Worm (Caenorhabditis elegans) whole organism, L4 larva: ENCODE measurements around the gene lin-52.

Experiments
- F26F4.8 ChIP-seq: fragments of 200-800 bp; sonication (Bioruptor generic); conservative IDR thresholded peaks from 2 replicates; pipeline ENCODE4 v1.3.6; 2022; ENCODE audit warnings: missing genetic modification characterization, missing compliant biosample characterization
- F37D6.2 ChIP-seq: sonication (generic microtip); optimal IDR thresholded peaks from 2 replicates; lab custom pipeline; 2016; ENCODE audit warnings: mild to moderate bottlenecking, missing genetic modification characterization, missing compliant biosample characterization
- T20F7.1 ChIP-seq: fragments of 200-800 bp; sonication (Bioruptor generic); optimal IDR thresholded peaks from 2 replicates; lab custom pipeline; 2018; ENCODE audit warnings: mild to moderate bottlenecking, missing genetic modification characterization, missing compliant biosample characterization
- T26A8.4 ChIP-seq: fragments of 200-800 bp; sonication (Bioruptor generic); IDR thresholded peaks from 2 replicates; pipeline ENCODE4 v1.3.6; 2022; ENCODE audit warnings: missing genetic modification characterization, missing compliant biosample characterization
- Y105C5A.15 ChIP-seq: fragments of 200-800 bp; sonication (Bioruptor generic); IDR thresholded peaks from 2 replicates; pipeline ENCODE4 v1.3.6; 2022; ENCODE audit warnings: missing genetic modification characterization, missing compliant biosample characterization
- Y48G9A.11 ChIP-seq: fragments of 200-800 bp; sonication (Bioruptor generic); IDR thresholded peaks from 2 replicates; pipeline ENCODE4 v1.3.6; 2022; ENCODE audit warnings: missing genetic modification reagents, missing genetic modification characterization, missing compliant biosample characterization
- Y75B8A.6 ChIP-seq: fragments of 200-800 bp; sonication (Bioruptor generic); IDR thresholded peaks from 2 replicates; pipeline ENCODE4 v1.3.6; 2022; ENCODE audit warnings: missing genetic modification reagents, missing genetic modification characterization, missing compliant biosample characterization
- aly-2 ChIP-seq: sonication (generic microtip); optimal IDR thresholded peaks from 2 replicates; lab custom pipeline; 2018; ENCODE audit warnings: missing biosample characterization, missing genetic modification characterization
- ceh-28 ChIP-seq: fragments of 150-350 bp; optimal IDR thresholded peaks from 2 replicates; lab custom pipeline; 2014; ENCODE audit warnings: missing biosample characterization, missing genetic modification reagents, missing genetic modification characterization
- ctbp-1 ChIP-seq: fragments of 200-800 bp; sonication (Bioruptor generic); IDR thresholded peaks from 2 replicates; pipeline ENCODE4 v1.3.6; 2022; ENCODE audit warnings: missing genetic modification reagents, missing genetic modification characterization, missing compliant biosample characterization
- daf-12 ChIP-seq: fragments of 150-350 bp; optimal IDR thresholded peaks from 2 replicates; lab custom pipeline; 2014; ENCODE audit warnings: missing biosample characterization, missing genetic modification reagents, missing genetic modification characterization
- daf-19 ChIP-seq: fragments of 200-800 bp; sonication (Bioruptor generic); conservative IDR thresholded peaks from 2 replicates; pipeline ENCODE4 v1.3.6; 2022; ENCODE audit warnings: missing genetic modification characterization, missing compliant biosample characterization
- dmd-6 ChIP-seq: fragments of 200-800 bp; sonication (Bioruptor generic); IDR thresholded peaks from 2 replicates; pipeline ENCODE4 v1.3.6; 2022; ENCODE audit warnings: missing genetic modification reagents, missing genetic modification characterization, missing compliant biosample characterization
- dmd-8 ChIP-seq: fragments of 200-800 bp; sonication (Bioruptor generic); IDR thresholded peaks from 2 replicates; pipeline ENCODE4 v1.3.6; 2022; ENCODE audit warnings: missing genetic modification characterization, missing compliant biosample characterization
- duxl-1 ChIP-seq: sonication (generic microtip); optimal IDR thresholded peaks from 2 replicates; lab custom pipeline; 2016; ENCODE audit warnings: mild to moderate bottlenecking, missing genetic modification characterization, moderate library complexity, missing compliant biosample characterization; ENCODE audit not compliant: poor library complexity
- fos-1 ChIP-seq: fragments of 150-350 bp; optimal IDR thresholded peaks from 2 replicates; lab custom pipeline; 2014; ENCODE audit warnings: missing biosample characterization, missing genetic modification characterization
- gei-8 ChIP-seq: fragments of 200-800 bp; sonication (Bioruptor generic); optimal IDR thresholded peaks from 2 replicates; lab custom pipeline; 2018; ENCODE audit warnings: mild to moderate bottlenecking, missing genetic modification characterization, missing compliant biosample characterization
- hmg-1.1 ChIP-seq: fragments of 200-800 bp; sonication (Bioruptor generic); IDR thresholded peaks from 2 replicates; pipeline ENCODE4 v1.3.6; 2022; ENCODE audit warnings: missing genetic modification reagents, missing genetic modification characterization, missing compliant biosample characterization
- lim-7 ChIP-seq: fragments of 200-800 bp; sonication (Bioruptor generic); IDR thresholded peaks from 2 replicates; pipeline ENCODE4 v1.3.6; 2022; ENCODE audit warnings: missing genetic modification characterization, missing compliant biosample characterization
- madf-5 ChIP-seq, 2 experiments: fragments of 200-800 bp; sonication (Bioruptor generic); IDR thresholded peaks; 2 replicates each; pipeline ENCODE4 v1.3.6; 2022; ENCODE audit warnings: missing compliant biosample characterization in 2 of 2, missing genetic modification characterization in 2 of 2
- mdl-1 ChIP-seq, 2 experiments: fragments of 150-350 bp in 1 of 2; sonication (generic microtip) in 1 of 2; optimal IDR thresholded peaks; 2 replicates each; lab custom pipeline; 2014 to 2017; ENCODE audit warnings: missing biosample characterization in 2 of 2, missing genetic modification characterization in 2 of 2
- mdt-29 ChIP-seq: fragments of 200-800 bp; sonication (Bioruptor generic); IDR thresholded peaks from 2 replicates; pipeline ENCODE4 v1.3.6; 2022; ENCODE audit warnings: missing genetic modification reagents, missing genetic modification characterization, missing compliant biosample characterization
- mep-1 ChIP-seq: fragments of 150-350 bp; sonication (generic microtip); optimal IDR thresholded peaks from 3 replicates; lab custom pipeline; 2014; ENCODE audit warnings: missing biosample characterization, missing genetic modification characterization
- mes-2 ChIP-seq: sonication (generic microtip); optimal IDR thresholded peaks from 2 replicates; lab custom pipeline; 2016; ENCODE audit warnings: missing genotype, mild to moderate bottlenecking, missing genetic modification characterization, missing compliant biosample characterization; ENCODE audit not compliant: poor library complexity, severe bottlenecking
- nhr-10 ChIP-seq: fragments of 150-350 bp; optimal IDR thresholded peaks from 2 replicates; lab custom pipeline; 2014; ENCODE audit warnings: missing biosample characterization, missing genetic modification characterization
- nhr-11 ChIP-seq: fragments of 150-350 bp; optimal IDR thresholded peaks from 2 replicates; lab custom pipeline; 2014; ENCODE audit warnings: missing biosample characterization, missing genetic modification characterization
- nhr-25 ChIP-seq: sonication (generic microtip); optimal IDR thresholded peaks from 2 replicates; lab custom pipeline; 2017; ENCODE audit warnings: missing genetic modification characterization, mild to moderate bottlenecking, missing compliant biosample characterization, antibody characterized with exemption, moderate library complexity, borderline replicate concordance; ENCODE audit not compliant: insufficient read depth
- nhr-28 ChIP-seq: fragments of 150-350 bp; optimal IDR thresholded peaks from 2 replicates; lab custom pipeline; 2014; ENCODE audit warnings: missing biosample characterization, missing genetic modification characterization
- nhr-41 ChIP-seq: fragments of 200-800 bp; sonication (Bioruptor generic); IDR thresholded peaks from 2 replicates; pipeline ENCODE4 v1.3.6; 2022; ENCODE audit warnings: missing genetic modification reagents, missing genetic modification characterization, missing compliant biosample characterization
- nhr-42 ChIP-seq: fragments of 200-800 bp; sonication (Bioruptor generic); IDR thresholded peaks from 2 replicates; pipeline ENCODE4 v1.3.6; 2022; ENCODE audit warnings: missing genetic modification characterization, missing compliant biosample characterization
- nhr-48 ChIP-seq: sonication (generic microtip); optimal IDR thresholded peaks from 2 replicates; lab custom pipeline; 2016; ENCODE audit warnings: mild to moderate bottlenecking, missing genetic modification characterization, missing compliant biosample characterization
- nhr-76 ChIP-seq: fragments of 150-350 bp; optimal IDR thresholded peaks from 2 replicates; lab custom pipeline; 2014; ENCODE audit warnings: missing biosample characterization, missing genetic modification characterization
- nhr-77 ChIP-seq: fragments of 150-350 bp; optimal IDR thresholded peaks from 2 replicates; lab custom pipeline; 2014; ENCODE audit warnings: missing biosample characterization, missing genetic modification characterization
- pha-4 ChIP-seq, 2 experiments: fragments of 150-350 bp in 1 of 2; fragments of 200-800 bp in 1 of 2; sonication (Bioruptor generic) in 1 of 2; IDR thresholded peaks in 1 of 2; optimal IDR thresholded peaks in 1 of 2; 2 replicates each; pipeline versions ENCODE4 v1.3.6 to Lab custom; 2014 to 2022; ENCODE audit warnings: missing genetic modification characterization in 2 of 2, missing genetic modification reagents in 2 of 2, missing biosample characterization in 1 of 2, missing compliant biosample characterization in 1 of 2
- tag-97 ChIP-seq: fragments of 200-800 bp; sonication (Bioruptor generic); IDR thresholded peaks from 2 replicates; pipeline ENCODE4 v1.3.6; 2022; ENCODE audit warnings: missing genetic modification characterization, missing compliant biosample characterization
- unc-62 ChIP-seq, 3 experiments: fragments of 150-350 bp in 1 of 3; sonication (generic microtip); optimal IDR thresholded peaks in 2 of 3; peaks in 1 of 3; 1 replicate in 1 of 3; 2 replicates in 2 of 3; lab custom pipeline; 2014 to 2017; ENCODE audit warnings: missing biosample characterization in 3 of 3, missing genetic modification characterization in 3 of 3, missing genetic modification reagents in 3 of 3, missing genotype in 1 of 3
- zfp-2 ChIP-seq: sonication (generic microtip); optimal IDR thresholded peaks from 2 replicates; lab custom pipeline; 2016; ENCODE audit warnings: mild to moderate bottlenecking, missing genetic modification characterization, missing compliant biosample characterization
- ztf-11 ChIP-seq: fragments of 150-350 bp; optimal IDR thresholded peaks from 2 replicates; lab custom pipeline; 2014; ENCODE audit warnings: missing biosample characterization, missing genetic modification characterization

The lin-52 gene

DNA sequence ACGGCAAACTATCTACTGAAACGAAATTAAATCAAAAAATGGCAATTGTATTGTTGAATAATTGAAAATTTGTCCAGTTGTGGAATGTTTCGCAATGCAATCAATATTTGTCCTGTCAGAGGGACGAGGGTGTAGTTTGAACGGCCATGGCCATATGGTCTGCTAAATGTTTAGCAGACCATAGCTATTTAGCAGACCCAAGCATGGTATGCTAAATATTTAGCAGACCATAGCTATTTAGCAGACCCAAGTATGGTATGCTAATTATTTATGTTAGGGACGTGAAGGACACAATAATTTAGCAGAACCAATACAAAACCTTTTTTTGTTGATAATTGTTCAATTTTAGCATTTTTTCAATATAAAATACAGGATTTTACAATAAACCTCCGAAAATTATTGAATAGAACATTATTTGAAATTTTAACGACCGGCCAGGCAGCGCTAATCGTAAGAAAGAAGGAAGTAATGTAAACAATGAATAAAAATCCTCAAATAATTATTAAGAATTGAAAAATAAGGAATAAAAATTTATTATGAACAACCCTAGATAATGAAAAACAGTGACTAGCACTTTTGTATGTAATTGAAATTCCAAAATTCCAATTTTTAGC is 19.4 kb downstream of the lin-52 start, which contains the start of gene riok-3 (continued):
- TF ChIP-seq mep-1 (peak; percentile 33), mdt-29 (GFP tag; lab: Robert Waterston, UW) (0 out of 2 replicates have a peak, but pooled peaks have one; percentile 8), Y105C5A.15 (GFP tag; lab: Robert Waterston, UW) (no peak), Y75B8A.6 (no peak), ztf-11 (no peak), dmd-6 (no peak), mdl-1 (tag; optimal IDR thresholded peaks at IDR 0.05; lab: Kevin White, UChicago) (no peak), daf-12 (tag; lab: Kevin White, UChicago) (no peak), nhr-77 (tag; lab: Kevin White, UChicago) (peak; percentile 39), madf-5 (GFP tag; IDR thresholded peaks at IDR 0.05; lab: Robert Waterston, UW) (no peak), fos-1 (tag; lab: Kevin White, UChicago) (no peak), nhr-41 (GFP tag; lab: Robert Waterston, UW) (no peak), nhr-25 (no peak), gei-8 (peak; percentile 18), nhr-11 (tag; lab: Kevin White, UChicago) (no peak), Y48G9A.11 (GFP tag; lab: Robert Waterston, UW) (no peak), T26A8.4 (GFP tag; lab: Robert Waterston, UW) (peak; percentile 78), nhr-10 (no peak), hmg-1.1 (GFP tag; lab: Robert Waterston, UW) (no peak), daf-19 (GFP tag; lab: Robert Waterston, UW) (no peak), ceh-28 (tag; lab: Kevin White, UChicago) (no peak), T20F7.1 (GFP tag; lab: Kevin White, UChicago) (peak; percentile 40), F37D6.2 (tag; lab: Kevin White, UChicago) (no peak), aly-2 (tag; lab: Kevin White, UChicago) (no peak), unc-62 (GFP tag; optimal IDR thresholded peaks at IDR 0.05 in 1 of 2; lab: Kevin White, UChicago) (peak in 1 of 2 experiments; percentile 25), unc-62 (tag; optimal IDR thresholded peaks at IDR 0.05; lab: Kevin White, UChicago) (no peak), nhr-28 (peak; percentile 12), pha-4 (GFP tag; IDR thresholded peaks at IDR 0.05; lab: Robert Waterston, UW) (no peak), pha-4 (tag; optimal IDR thresholded peaks at IDR 0.05; lab: Kevin White, UChicago) (no peak), nhr-76 (tag; lab: Kevin White, UChicago) (no peak)

- TF ChIP-seq daf-12 (tag; lab: Kevin White, UChicago) (no peak), nhr-48 (tag; lab: Kevin White, UChicago) (no peak), ctbp-1 (GFP tag; lab: Robert Waterston, UW) (no peak), zfp-2 (no peak), mes-2 (tag; lab: Kevin White, UChicago) (no peak), duxl-1 (tag; lab: Kevin White, UChicago) (no peak), F26F4.8 (GFP tag; lab: Robert Waterston, UW) (no peak), lim-7 (GFP tag; lab: Robert Waterston, UW) (no peak), dmd-8 (GFP tag; lab: Robert Waterston, UW) (no peak), tag-97 (no peak), nhr-42 (GFP tag; lab: Robert Waterston, UW) (no peak)
Measured at ce11 chrIII:9802045-9802444, 22.5 kb downstream of the lin-52 start.
